Fruit fly (Drosophila melanogaster) whole organism, adult: Measurements from ENCODE around the gene Ag5r.

Experiments
- CG11617 ChIP-seq: fragments of 200-800 bp; sonication (Bioruptor generic); optimal IDR thresholded peaks from 2 replicates; lab custom pipeline; 2017; ENCODE audit warnings: mild to moderate bottlenecking, missing biosample characterization, missing genetic modification reagents, missing genetic modification characterization
- CG33017 ChIP-seq: fragments of 200-800 bp; sonication (Bioruptor generic); optimal IDR thresholded peaks from 2 replicates; lab custom pipeline; 2018; ENCODE audit warnings: missing biosample characterization, mild to moderate bottlenecking, missing genetic modification characterization, moderate library complexity
- CG5204 ChIP-seq: fragments of 200-800 bp; sonication (Bioruptor generic); optimal IDR thresholded peaks from 2 replicates; lab custom pipeline; 2016; ENCODE audit warnings: missing biosample characterization, missing genetic modification characterization
- CG7045 ChIP-seq: fragments of 200-800 bp; sonication (Bioruptor generic); optimal IDR thresholded peaks from 2 replicates; lab custom pipeline; 2017; ENCODE audit warnings: missing biosample characterization, mild to moderate bottlenecking, missing genetic modification characterization
- Crg-1 ChIP-seq: fragments of 200-800 bp; sonication (Bioruptor generic); optimal IDR thresholded peaks from 2 replicates; lab custom pipeline; 2016; ENCODE audit warnings: missing biosample characterization, missing genetic modification characterization
- Hr96 ChIP-seq: fragments of 200-800 bp; sonication (Bioruptor generic); optimal IDR thresholded peaks from 2 replicates; lab custom pipeline; 2016; ENCODE audit warnings: missing biosample characterization, missing genetic modification characterization
- Mnt ChIP-seq: fragments of 200-800 bp; sonication (Bioruptor generic); optimal IDR thresholded peaks from 2 replicates; lab custom pipeline; 2016; ENCODE audit warnings: missing biosample characterization, mild to moderate bottlenecking, missing genetic modification characterization
- bab1 ChIP-seq: fragments of 200-800 bp; sonication (Bioruptor generic); optimal IDR thresholded peaks from 3 replicates; lab custom pipeline; 2019; ENCODE audit warnings: missing biosample characterization, mild to moderate bottlenecking, missing genetic modification characterization, moderate library complexity
- cic ChIP-seq: fragments of 200-800 bp; sonication (Bioruptor generic); optimal IDR thresholded peaks from 2 replicates; lab custom pipeline; 2017; ENCODE audit warnings: missing biosample characterization, mild to moderate bottlenecking, missing genetic modification characterization, moderate library complexity
- kay ChIP-seq: fragments of 200-800 bp; sonication (Bioruptor generic); peaks from one replicate; lab custom pipeline; 2016; ENCODE audit warnings: missing biosample characterization, missing genetic modification characterization, borderline replicate concordance
- toe ChIP-seq: fragments of 200-800 bp; sonication (Bioruptor generic); optimal IDR thresholded peaks from 2 replicates; lab custom pipeline; 2016; ENCODE audit warnings: missing biosample characterization, missing genetic modification characterization

DNA sequence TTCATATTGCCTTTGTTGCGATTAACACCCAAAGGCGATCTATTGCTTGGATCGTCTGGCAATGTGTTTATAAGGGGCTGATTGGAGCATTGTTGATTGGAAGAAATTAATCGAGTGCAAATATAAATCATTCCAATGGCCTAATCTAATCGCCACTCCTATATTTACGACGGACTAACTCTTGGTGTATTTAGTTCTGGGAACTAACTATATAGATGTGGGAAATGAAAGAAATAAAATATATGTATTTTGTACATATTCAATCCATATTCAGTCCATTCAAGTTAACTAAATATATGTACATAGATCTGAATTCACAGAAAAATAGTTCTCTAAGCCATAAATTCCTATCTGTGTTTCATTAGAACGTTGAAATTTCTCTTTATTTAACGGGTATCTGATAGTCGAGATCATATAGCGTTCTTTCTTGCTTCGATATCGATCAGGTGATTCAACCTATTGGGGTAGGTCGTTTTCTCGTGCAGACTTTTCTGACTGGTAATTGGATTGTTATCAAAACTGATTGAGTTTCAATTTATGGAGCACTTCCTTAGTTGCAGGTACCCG lies 2.3 kb downstream of the Ag5r start, which contains the start of gene Ag5r2:
- TF ChIP-seq CG33017 (tag; lab: Kevin White, UChicago) (no peak), CG11617 (GFP tag; lab: Kevin White, UChicago) (no peak), cic (GFP tag; lab: Kevin White, UChicago) (no peak), bab1 (GFP tag; lab: Kevin White, UChicago) (no peak), Mnt (GFP tag; lab: Kevin White, UChicago) (no peak), kay (GFP tag; lab: Kevin White, UChicago) (no peak), toe (GFP tag; lab: Kevin White, UChicago) (no peak), Crg-1 (GFP tag; lab: Kevin White, UChicago) (no peak), CG5204 (GFP tag; lab: Kevin White, UChicago) (no peak), CG7045 (GFP tag; lab: Kevin White, UChicago) (no peak), Hr96 (GFP tag; lab: Kevin White, UChicago) (no peak)
